Fruit fly (Drosophila melanogaster): ENCODE measurements around the gene CG11226.

Gene CG11226

DNA sequence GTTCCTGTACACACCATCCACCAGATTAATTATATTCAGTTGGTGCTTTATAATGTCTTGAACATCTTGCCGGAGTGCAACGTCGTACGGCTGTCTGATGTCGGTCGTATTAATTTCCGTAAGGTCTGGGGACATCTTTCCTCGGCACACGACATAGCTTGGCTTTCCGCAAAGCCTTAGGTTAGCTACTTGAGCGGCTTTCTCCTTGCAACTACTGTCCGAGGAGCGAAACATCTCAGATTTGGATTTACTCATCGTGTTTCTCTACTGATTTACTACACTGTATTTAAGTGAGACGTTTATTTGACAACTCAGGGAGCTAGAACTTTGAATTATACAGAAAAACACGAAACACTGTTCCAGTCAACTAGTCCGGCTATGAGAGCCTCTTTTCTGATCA, at the start of gene CG11226, which contains the start of gene CG45428:
TSS of gene CG11226 (plus strand) at position 301 of the 400 bp plus-strand sequence.
TSS of gene CG45428 (minus strand) at position 303 of the 400 bp plus-strand sequence.
- no peak for TF ChIP-seq CG14655 (GFP tag; optimal IDR thresholded peaks at IDR 0.05)
- no peak for TF ChIP-seq D1 (tag; optimal IDR thresholded peaks at IDR 0.05)
- no peak for TF ChIP-seq CG8159 (tag; optimal IDR thresholded peaks at IDR 0.05)
- TF ChIP-seq CG15710 (tag; optimal IDR thresholded peaks at IDR 0.05) = no peak
- TF ChIP-seq fd96Ca (GFP tag; IDR thresholded peaks at IDR 0.05) = no peak
- TF ChIP-seq CG10348 (GFP tag; IDR thresholded peaks at IDR 0.05) = no peak
- TF ChIP-seq CG8301 (tag; optimal IDR thresholded peaks at IDR 0.05) = no peak
- no peak for TF ChIP-seq Pif1B (GFP tag; optimal IDR thresholded peaks at IDR 0.05)
- TF ChIP-seq Snoo (tag; optimal IDR thresholded peaks at IDR 0.05) = no peak
- no peak for TF ChIP-seq CG34367 (tag; optimal IDR thresholded peaks at IDR 0.05)
- no peak for TF ChIP-seq CG12605 (GFP tag; IDR thresholded peaks at IDR 0.05)
- no peak for TF ChIP-seq Pif1A (GFP tag; optimal IDR thresholded peaks at IDR 0.05)
- TF ChIP-seq CG17806 (tag; optimal IDR thresholded peaks at IDR 0.05) = no peak
- no peak for TF ChIP-seq Ets98B (GFP tag; IDR thresholded peaks at IDR 0.05)
- no peak for TF ChIP-seq gl (tag; optimal IDR thresholded peaks at IDR 0.05)

DNA sequence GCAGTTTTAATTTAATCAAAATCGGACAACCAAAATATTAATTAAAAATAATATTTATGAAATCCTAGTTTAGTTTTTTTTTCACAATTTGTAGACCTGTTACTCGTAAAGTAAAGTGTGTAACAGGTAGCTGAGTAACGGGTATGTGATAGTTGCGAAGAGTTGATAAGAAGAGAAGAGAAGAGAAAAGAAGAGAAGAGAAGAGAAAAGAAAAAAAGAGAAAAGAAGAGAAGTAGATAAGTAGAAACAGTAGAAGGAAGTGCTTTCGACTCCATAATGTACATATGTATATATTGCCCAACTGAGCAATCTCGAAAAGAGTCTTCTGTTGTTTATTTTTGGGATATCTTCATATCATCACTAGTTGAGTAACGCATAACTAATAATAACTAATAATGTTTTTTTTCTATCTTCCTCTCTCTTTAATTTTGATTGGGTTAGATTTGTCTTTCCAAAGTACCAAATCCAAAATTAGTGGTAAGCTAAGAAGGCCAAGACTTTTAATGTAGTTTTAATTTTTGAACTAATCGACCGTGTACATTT, 48.9 kb upstream of the CG11226 start, which contains the start of gene CG14448:
TSS of gene CG14448 (plus strand) at position 493 of the 543 bp plus-strand sequence.
- TF ChIP-seq CG34367 (tag; optimal IDR thresholded peaks at IDR 0.05) (no peak), Ets98B (GFP tag; IDR thresholded peaks at IDR 0.05) (no peak), CG15710 (tag; optimal IDR thresholded peaks at IDR 0.05) (no peak), gl (tag; optimal IDR thresholded peaks at IDR 0.05) (no peak), rn (GFP tag; IDR thresholded peaks at IDR 0.05) (no peak), CG4496 (GFP tag; IDR thresholded peaks at IDR 0.05) (no peak), CG13204 (GFP tag; optimal IDR thresholded peaks at IDR 0.05) (no peak), D1 (tag; optimal IDR thresholded peaks at IDR 0.05) (no peak), Pif1B (GFP tag; optimal IDR thresholded peaks at IDR 0.05) (no peak), Snoo (tag; optimal IDR thresholded peaks at IDR 0.05) (no peak), CG14655 (GFP tag; optimal IDR thresholded peaks at IDR 0.05) (no peak), CG8301 (tag; optimal IDR thresholded peaks at IDR 0.05) (no peak), CG8159 (tag; optimal IDR thresholded peaks at IDR 0.05) (no peak), Pif1A (GFP tag; optimal IDR thresholded peaks at IDR 0.05) (no peak), EcR (GFP tag; optimal IDR thresholded peaks at IDR 0.05) (no peak), fd96Ca (GFP tag; IDR thresholded peaks at IDR 0.05) (no peak), CG17806 (tag; optimal IDR thresholded peaks at IDR 0.05) (no peak)

DNA sequence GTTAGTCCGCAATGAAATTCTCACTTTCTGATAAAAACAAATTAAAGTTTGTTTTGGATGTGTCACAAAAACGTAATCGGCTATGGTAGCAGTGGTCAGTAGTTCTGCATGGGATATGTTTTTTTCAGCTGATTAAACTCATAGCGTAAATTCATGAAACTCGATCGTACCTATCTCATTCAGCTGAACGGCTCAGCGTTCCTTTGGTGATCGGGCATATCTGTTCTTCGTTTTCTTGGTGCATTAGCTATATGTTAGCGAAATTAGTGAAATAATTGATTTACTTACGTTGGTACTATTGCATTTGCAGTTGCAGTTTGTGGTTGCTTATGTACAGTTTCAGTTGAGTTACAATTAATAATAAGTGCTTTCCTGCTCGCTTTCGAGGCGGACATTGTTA, 45.2 kb upstream of the CG11226 start:
- TF ChIP-seq CG10348 (GFP tag; IDR thresholded peaks at IDR 0.05) (no peak), CG8159 (tag; optimal IDR thresholded peaks at IDR 0.05) (no peak), CG4496 (GFP tag; IDR thresholded peaks at IDR 0.05) (no peak), CG32121 (GFP tag; IDR thresholded peaks at IDR 0.05) (no peak), fd96Ca (GFP tag; IDR thresholded peaks at IDR 0.05) (no peak), rn (GFP tag; IDR thresholded peaks at IDR 0.05) (no peak), D1 (tag; optimal IDR thresholded peaks at IDR 0.05) (no peak), CG15710 (tag; optimal IDR thresholded peaks at IDR 0.05) (no peak), CG17806 (tag; optimal IDR thresholded peaks at IDR 0.05) (no peak), CG34367 (tag; optimal IDR thresholded peaks at IDR 0.05) (no peak), EcR (GFP tag; optimal IDR thresholded peaks at IDR 0.05) (no peak), Pif1B (GFP tag; optimal IDR thresholded peaks at IDR 0.05) (no peak), CG9948 (tag; optimal IDR thresholded peaks at IDR 0.05) (no peak)

- TF ChIP-seq CG8301 (tag; optimal IDR thresholded peaks at IDR 0.05) (no peak), Pif1A (GFP tag; optimal IDR thresholded peaks at IDR 0.05) (no peak), fd96Ca (GFP tag; IDR thresholded peaks at IDR 0.05) (no peak), Snoo (tag; optimal IDR thresholded peaks at IDR 0.05) (no peak), D1 (tag; optimal IDR thresholded peaks at IDR 0.05) (no peak), CG32121 (GFP tag; IDR thresholded peaks at IDR 0.05) (no peak), EcR (GFP tag; optimal IDR thresholded peaks at IDR 0.05) (no peak), CG9948 (tag; optimal IDR thresholded peaks at IDR 0.05) (no peak), CG34367 (tag; optimal IDR thresholded peaks at IDR 0.05) (no peak), CG12605 (GFP tag; IDR thresholded peaks at IDR 0.05) (no peak), CG13204 (GFP tag; optimal IDR thresholded peaks at IDR 0.05) (no peak), gl (tag; optimal IDR thresholded peaks at IDR 0.05) (no peak), CG15710 (tag; optimal IDR thresholded peaks at IDR 0.05) (no peak), CG10348 (GFP tag; IDR thresholded peaks at IDR 0.05) (no peak), CG8159 (tag; optimal IDR thresholded peaks at IDR 0.05) (no peak), Pif1B (GFP tag; optimal IDR thresholded peaks at IDR 0.05) (no peak), CG17806 (tag; optimal IDR thresholded peaks at IDR 0.05) (no peak), CG14655 (GFP tag; optimal IDR thresholded peaks at IDR 0.05) (no peak)
Observed at dm6 chr3L:22795604-22796003, 41.3 kb upstream of the CG11226 start.

dm6 chr3L:22801970-22802369, 34.9 kb upstream of the CG11226 start:
- TF ChIP-seq CG4496 (GFP tag; IDR thresholded peaks at IDR 0.05) (0 out of 3 replicates have a peak, but pooled peaks have one; percentile 33), Pif1B (GFP tag; optimal IDR thresholded peaks at IDR 0.05) (no peak), gl (tag; optimal IDR thresholded peaks at IDR 0.05) (no peak), EcR (GFP tag; optimal IDR thresholded peaks at IDR 0.05) (peak; percentile 90), CG13204 (GFP tag; optimal IDR thresholded peaks at IDR 0.05) (peak; percentile 73), fd96Ca (GFP tag; IDR thresholded peaks at IDR 0.05) (no peak), Pif1A (GFP tag; optimal IDR thresholded peaks at IDR 0.05) (no peak)

DNA sequence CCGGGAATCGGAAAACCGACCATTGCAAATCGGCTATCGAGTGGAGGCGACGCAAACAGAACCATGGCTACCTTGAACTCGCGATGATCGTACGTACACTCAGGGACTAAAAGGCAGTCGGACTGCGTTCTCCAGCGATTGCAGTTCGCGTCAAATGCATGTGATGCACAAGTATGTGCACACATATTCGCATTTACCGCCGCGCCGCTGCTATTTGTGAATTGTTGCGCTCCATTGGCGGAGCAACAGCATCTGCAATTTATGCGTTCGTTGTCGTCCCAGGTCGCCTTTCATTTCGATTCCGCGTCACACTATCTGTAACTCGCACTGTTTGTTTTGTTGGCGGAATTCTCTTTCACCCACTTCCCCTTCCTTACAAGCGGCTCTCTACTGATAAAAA, 16.7 kb upstream of the CG11226 start:
- TF ChIP-seq CG14655 (GFP tag; optimal IDR thresholded peaks at IDR 0.05) (no peak), Snoo (tag; optimal IDR thresholded peaks at IDR 0.05) (no peak), D1 (tag; optimal IDR thresholded peaks at IDR 0.05) (no peak), CG8159 (tag; optimal IDR thresholded peaks at IDR 0.05) (no peak), CG15710 (tag; optimal IDR thresholded peaks at IDR 0.05) (no peak), EcR (GFP tag; optimal IDR thresholded peaks at IDR 0.05) (peak; percentile 91), Pif1A (GFP tag; optimal IDR thresholded peaks at IDR 0.05) (no peak), rn (GFP tag; IDR thresholded peaks at IDR 0.05) (no peak), fd96Ca (GFP tag; IDR thresholded peaks at IDR 0.05) (0 out of 3 replicates have a peak, but pooled peaks have one; percentile 28), CG10348 (GFP tag; IDR thresholded peaks at IDR 0.05) (no peak), CG12605 (GFP tag; IDR thresholded peaks at IDR 0.05) (no peak), CG32121 (GFP tag; IDR thresholded peaks at IDR 0.05) (peak; percentile 15; the same call in 1 of the 2 replicates), Ets98B (GFP tag; IDR thresholded peaks at IDR 0.05) (no peak), CG8301 (tag; optimal IDR thresholded peaks at IDR 0.05) (no peak), CG34367 (tag; optimal IDR thresholded peaks at IDR 0.05) (no peak), gl (tag; optimal IDR thresholded peaks at IDR 0.05) (peak; percentile 2), CG17806 (tag; optimal IDR thresholded peaks at IDR 0.05) (no peak), CG9948 (tag; optimal IDR thresholded peaks at IDR 0.05) (no peak), CG4496 (GFP tag; IDR thresholded peaks at IDR 0.05) (peak; percentile 25; the same call in 1 of the 3 replicates), Pif1B (GFP tag; optimal IDR thresholded peaks at IDR 0.05) (no peak), CG13204 (GFP tag; optimal IDR thresholded peaks at IDR 0.05) (peak; percentile 81)
